Worm (Caenorhabditis elegans): ENCODE results near the gene syd-9.

- TF ChIP-seq him-1 (tag; optimal IDR thresholded peaks at IDR 0.05) = no peak
- TF ChIP-seq dao-5 (tag; optimal IDR thresholded peaks at IDR 0.05) = no peak
- no peak for TF ChIP-seq W03F9.2 (tag; optimal IDR thresholded peaks at IDR 0.05)
Observed at ce11 chrX:7225028-7225427, 7.1 kb downstream of the syd-9 start.

Data from whole organism, L4/young adult.